Worm (Caenorhabditis elegans): Measurements from ENCODE around the gene Y40H4A.2.

- TF ChIP-seq eyg-1 (tag; optimal IDR thresholded peaks at IDR 0.05) (no peak), ceh-22 (tag; optimal IDR thresholded peaks at IDR 0.05) (no peak), ets-4 (tag; optimal IDR thresholded peaks at IDR 0.05) (no peak), ceh-19 (GFP tag; optimal IDR thresholded peaks at IDR 0.05) (no peak), unc-86 (tag; optimal IDR thresholded peaks at IDR 0.05) (no peak), rnt-1 (tag; optimal IDR thresholded peaks at IDR 0.05) (no peak), lim-6 (tag; optimal IDR thresholded peaks at IDR 0.05) (no peak), fkh-10 (GFP tag; optimal IDR thresholded peaks at IDR 0.05) (no peak), pqm-1 (tag; optimal IDR thresholded peaks at IDR 0.05) (no peak), nhr-232 (tag; optimal IDR thresholded peaks at IDR 0.05) (no peak), elt-2 (tag; optimal IDR thresholded peaks at IDR 0.05) (no peak), ama-1 (optimal IDR thresholded peaks at IDR 0.05) (no peak), nhr-11 (tag; optimal IDR thresholded peaks at IDR 0.05) (no peak), ztf-16 (tag; optimal IDR thresholded peaks at IDR 0.05) (no peak)
Measured at ce11 chrV:14536274-14536673, 49.0 kb downstream of the Y40H4A.2 start, which contains the start of gene tag-191.

Measured in whole organism, late embryonic.